Fruit fly (Drosophila melanogaster) whole organism, prepupa: Measurements from ENCODE around the gene CG11964.

Experiments
- Blimp-1 ChIP-seq: fragments of 200-800 bp; sonication (Bioruptor generic); optimal IDR thresholded peaks from 3 replicates; lab custom pipeline; 2017; ENCODE audit warnings: missing biosample characterization, missing genetic modification characterization, mild to moderate bottlenecking, moderate library complexity, missing genetic modification reagents
- CG10631 ChIP-seq: fragments of 200-800 bp; sonication (Bioruptor generic); optimal IDR thresholded peaks from 2 replicates; lab custom pipeline; 2016; ENCODE audit warnings: missing biosample characterization, missing genetic modification characterization
- CG10669 ChIP-seq: fragments of 200-800 bp; sonication (Bioruptor generic); optimal IDR thresholded peaks from 3 replicates; lab custom pipeline; 2018; ENCODE audit warnings: missing biosample characterization, mild to moderate bottlenecking, missing genetic modification characterization, moderate library complexity
- CG11294 ChIP-seq: fragments of 200-800 bp; sonication (Bioruptor generic); IDR thresholded peaks from 2 replicates; pipeline ENCODE4 v1.3.6; 2022; ENCODE audit warnings: missing biosample characterization, missing genetic modification characterization
- CG11762 ChIP-seq: fragments of 200-800 bp; sonication (Bioruptor generic); optimal IDR thresholded peaks from 3 replicates; lab custom pipeline; 2016; ENCODE audit warnings: missing biosample characterization, missing genetic modification characterization; ENCODE audit not compliant: insufficient read depth
- CG15336 ChIP-seq: fragments of 200-800 bp; sonication (Bioruptor generic); IDR thresholded peaks from 2 replicates; pipeline ENCODE4 v1.3.6; 2022; ENCODE audit warnings: missing biosample characterization, missing genetic modification characterization
- CG1621 ChIP-seq: fragments of 200-800 bp; sonication (Bioruptor generic); optimal IDR thresholded peaks from 3 replicates; lab custom pipeline; 2018; ENCODE audit warnings: missing biosample characterization, mild to moderate bottlenecking, missing genetic modification characterization
- CG16779 ChIP-seq: fragments of 200-800 bp; sonication (Bioruptor generic); optimal IDR thresholded peaks from 3 replicates; lab custom pipeline; 2017; ENCODE audit warnings: missing biosample characterization, mild to moderate bottlenecking, missing genetic modification characterization
- CG3032 ChIP-seq: fragments of 200-800 bp; optimal IDR thresholded peaks from 2 replicates; lab custom pipeline; 2019; ENCODE audit warnings: missing biosample characterization, mild to moderate bottlenecking, missing genetic modification characterization, moderate library complexity
- CG31627 ChIP-seq: fragments of 200-800 bp; sonication (Bioruptor generic); optimal IDR thresholded peaks from 3 replicates; lab custom pipeline; 2016; ENCODE audit warnings: missing biosample characterization, missing genetic modification characterization
- CG32006 ChIP-seq: fragments of 200-800 bp; sonication (Bioruptor generic); optimal IDR thresholded peaks from 3 replicates; lab custom pipeline; 2017; ENCODE audit warnings: missing biosample characterization, mild to moderate bottlenecking, missing genetic modification characterization
- CG3919 ChIP-seq: fragments of 200-800 bp; sonication (Bioruptor generic); optimal IDR thresholded peaks from 3 replicates; lab custom pipeline; 2016; ENCODE audit warnings: missing biosample characterization, missing genetic modification characterization
- CG4318 ChIP-seq: fragments of 200-800 bp; sonication (Bioruptor generic); optimal IDR thresholded peaks from 3 replicates; lab custom pipeline; 2017; ENCODE audit warnings: missing biosample characterization, mild to moderate bottlenecking, missing genetic modification characterization
- CG6276 ChIP-seq: fragments of 200-800 bp; sonication (Bioruptor generic); optimal IDR thresholded peaks from 2 replicates; lab custom pipeline; 2017; ENCODE audit warnings: missing biosample characterization, mild to moderate bottlenecking, missing genetic modification characterization
- CG6792 ChIP-seq: fragments of 200-800 bp; sonication (Bioruptor generic); optimal IDR thresholded peaks from 3 replicates; lab custom pipeline; 2016; ENCODE audit warnings: missing biosample characterization, missing genetic modification characterization
- CG6854 ChIP-seq: fragments of 200-800 bp; sonication (Bioruptor generic); optimal IDR thresholded peaks from 2 replicates; lab custom pipeline; 2017; ENCODE audit warnings: missing biosample characterization, mild to moderate bottlenecking, missing genetic modification characterization
- CG7368 ChIP-seq: fragments of 200-800 bp; sonication (Bioruptor generic); optimal IDR thresholded peaks from 3 replicates; lab custom pipeline; 2016; ENCODE audit warnings: missing biosample characterization, missing genetic modification characterization
- CG8119 ChIP-seq: fragments of 200-800 bp; sonication (Bioruptor generic); IDR thresholded peaks from 3 replicates; pipeline ENCODE4 v1.3.6; 2022; ENCODE audit warnings: missing biosample characterization, missing genetic modification characterization
- CG8319 ChIP-seq: fragments of 200-800 bp; sonication (Bioruptor generic); optimal IDR thresholded peaks from 3 replicates; lab custom pipeline; 2016; ENCODE audit warnings: missing biosample characterization, missing genetic modification characterization
- CG8632 ChIP-seq: fragments of 200-800 bp; sonication (Bioruptor generic); optimal IDR thresholded peaks from 3 replicates; lab custom pipeline; 2016; ENCODE audit warnings: missing biosample characterization, missing genetic modification characterization
- CG9139 ChIP-seq: fragments of 200-800 bp; sonication (Bioruptor generic); optimal IDR thresholded peaks from 3 replicates; lab custom pipeline; 2017; ENCODE audit warnings: missing biosample characterization, mild to moderate bottlenecking, missing genetic modification characterization
- Eip78C ChIP-seq: fragments of 200-800 bp; sonication (Bioruptor generic); peaks from one replicate; lab custom pipeline; 2016; ENCODE audit warnings: missing biosample characterization, missing genetic modification characterization
- Eip93F ChIP-seq: fragments of 200-800 bp; sonication (Bioruptor generic); optimal IDR thresholded peaks from 2 replicates; lab custom pipeline; 2016; ENCODE audit warnings: missing biosample characterization, mild to moderate bottlenecking, missing genetic modification characterization
- Ets21C ChIP-seq: fragments of 200-800 bp; sonication (Bioruptor generic); optimal IDR thresholded peaks from 3 replicates; lab custom pipeline; 2016; ENCODE audit warnings: missing biosample characterization, missing genetic modification characterization
- Ets96B ChIP-seq: fragments of 200-800 bp; optimal IDR thresholded peaks from 2 replicates; lab custom pipeline; 2019; ENCODE audit warnings: missing biosample characterization, mild to moderate bottlenecking, missing genetic modification characterization, moderate library complexity
- Hr38 ChIP-seq: sonication (Bioruptor generic); optimal IDR thresholded peaks from 2 replicates; lab custom pipeline; 2016; ENCODE audit warnings: missing biosample characterization, missing genetic modification characterization
- Hr39 ChIP-seq: fragments of 200-800 bp; sonication (Bioruptor generic); optimal IDR thresholded peaks from 2 replicates; lab custom pipeline; 2016; ENCODE audit warnings: missing biosample characterization, missing genetic modification characterization
- Hr4 ChIP-seq: fragments of 200-800 bp; sonication (Bioruptor generic); optimal IDR thresholded peaks from 3 replicates; lab custom pipeline; 2016; ENCODE audit warnings: missing biosample characterization, missing genetic modification characterization
- Lpt ChIP-seq: fragments of 200-800 bp; sonication (Bioruptor generic); optimal IDR thresholded peaks from 3 replicates; lab custom pipeline; 2016; ENCODE audit warnings: missing biosample characterization, missing genetic modification characterization
- Met ChIP-seq: fragments of 200-800 bp; sonication (Bioruptor generic); optimal IDR thresholded peaks from 3 replicates; lab custom pipeline; 2016; ENCODE audit warnings: missing biosample characterization, missing genetic modification characterization
- OdsH ChIP-seq: fragments of 200-800 bp; sonication (Bioruptor generic); optimal IDR thresholded peaks from 3 replicates; lab custom pipeline; 2016; ENCODE audit warnings: missing biosample characterization, missing genetic modification characterization
- Smox ChIP-seq: fragments of 200-800 bp; sonication (Bioruptor generic); optimal IDR thresholded peaks from 3 replicates; lab custom pipeline; 2016; ENCODE audit warnings: missing biosample characterization, missing genetic modification characterization
- Sox15 ChIP-seq: fragments of 200-800 bp; sonication (Bioruptor generic); optimal IDR thresholded peaks from 3 replicates; lab custom pipeline; 2016; ENCODE audit warnings: missing biosample characterization, missing genetic modification characterization
- achi ChIP-seq: fragments of 200-800 bp; sonication (Bioruptor generic); optimal IDR thresholded peaks from 3 replicates; lab custom pipeline; 2016; ENCODE audit warnings: missing biosample characterization, missing genetic modification characterization
- acj6 ChIP-seq: fragments of 200-800 bp; sonication (Bioruptor generic); optimal IDR thresholded peaks from 3 replicates; lab custom pipeline; 2016; ENCODE audit warnings: missing biosample characterization, missing genetic modification characterization
- cyc ChIP-seq: fragments of 200-800 bp; sonication (Bioruptor generic); optimal IDR thresholded peaks from 3 replicates; lab custom pipeline; 2016; ENCODE audit warnings: missing biosample characterization, missing genetic modification characterization
- dsx ChIP-seq: fragments of 200-800 bp; optimal IDR thresholded peaks from 3 replicates; lab custom pipeline; 2019; ENCODE audit warnings: missing biosample characterization, mild to moderate bottlenecking, missing genetic modification characterization, moderate library complexity; ENCODE audit not compliant: poor library complexity, severe bottlenecking
- esn ChIP-seq: fragments of 200-800 bp; sonication (Bioruptor generic); optimal IDR thresholded peaks from 2 replicates; lab custom pipeline; 2016; ENCODE audit warnings: missing biosample characterization, mild to moderate bottlenecking, missing genetic modification characterization, moderate library complexity
- fd59A ChIP-seq: fragments of 200-800 bp; sonication (Bioruptor generic); optimal IDR thresholded peaks from 2 replicates; lab custom pipeline; 2017; ENCODE audit warnings: missing biosample characterization, mild to moderate bottlenecking, missing genetic modification characterization, missing genetic modification reagents
- fd85E ChIP-seq: fragments of 200-800 bp; sonication (Bioruptor generic); optimal IDR thresholded peaks from 3 replicates; lab custom pipeline; 2016; ENCODE audit warnings: missing biosample characterization, missing genetic modification characterization
- pdm3 ChIP-seq: fragments of 200-800 bp; sonication (Bioruptor generic); optimal IDR thresholded peaks from 3 replicates; lab custom pipeline; 2016; ENCODE audit warnings: missing biosample characterization, missing genetic modification characterization
- spab ChIP-seq: fragments of 200-800 bp; sonication (Bioruptor generic); optimal IDR thresholded peaks from 2 replicates; lab custom pipeline; 2017; ENCODE audit warnings: missing biosample characterization, mild to moderate bottlenecking, missing genetic modification characterization, missing genetic modification reagents
- ss ChIP-seq, 2 experiments: fragments of 200-800 bp; sonication (Bioruptor generic); optimal IDR thresholded peaks; 2 replicates in 1 of 2; 3 replicates in 1 of 2; lab custom pipeline; 2017 to 2018; ENCODE audit warnings: mild to moderate bottlenecking in 2 of 2, missing biosample characterization in 2 of 2, missing genetic modification characterization in 2 of 2, moderate library complexity in 1 of 2
- vri ChIP-seq: fragments of 200-800 bp; sonication (Bioruptor generic); optimal IDR thresholded peaks from 3 replicates; lab custom pipeline; 2016; ENCODE audit warnings: missing biosample characterization, mild to moderate bottlenecking, missing genetic modification characterization

Gene CG11964

DNA sequence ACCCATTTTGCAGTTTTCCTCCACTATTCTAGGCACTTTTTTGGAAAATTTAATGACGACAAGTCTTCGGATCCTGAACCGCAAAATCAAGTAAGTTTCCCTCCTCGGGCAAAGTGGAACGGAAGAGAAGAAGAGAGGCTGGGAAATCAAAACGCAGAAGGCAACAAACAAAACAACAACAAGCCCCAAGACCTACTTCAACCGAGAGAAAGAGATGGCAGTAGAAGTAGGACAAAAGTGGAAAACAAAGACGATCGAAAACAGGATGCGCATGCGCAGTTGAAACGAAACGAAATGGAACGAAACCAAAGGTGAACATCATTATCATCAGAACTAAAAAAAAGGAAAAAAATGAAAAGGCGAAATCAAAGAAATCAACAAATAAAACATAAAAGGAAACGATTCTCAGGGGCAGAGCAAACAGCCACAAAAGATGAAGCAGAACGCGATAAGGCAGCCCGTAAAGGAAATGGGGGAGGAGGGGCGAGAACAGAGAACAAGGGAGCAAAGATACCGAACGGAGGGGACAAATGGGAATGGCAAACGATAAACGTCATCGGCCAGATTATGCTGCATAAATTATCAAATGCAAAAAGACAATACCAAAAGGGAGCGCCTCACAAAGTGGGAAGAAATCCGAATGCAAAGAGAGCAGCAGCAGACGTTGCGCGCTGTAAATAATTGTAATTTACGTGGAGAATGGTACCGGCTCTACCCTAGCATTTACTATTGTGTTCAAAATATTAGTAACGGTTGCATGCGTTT is 17.6 kb downstream of the CG11964 start (continued):
- TF ChIP-seq Blimp-1 (GFP tag; lab: Kevin White, UChicago) (no peak), Met (GFP tag; lab: Kevin White, UChicago) (no peak), spab (GFP tag; lab: Kevin White, UChicago) (peak; percentile 78), Hr38 (no peak), CG7368 (GFP tag; lab: Kevin White, UChicago) (no peak), CG11762 (GFP tag; lab: Kevin White, UChicago) (no peak), CG3032 (tag; lab: Kevin White, UChicago) (peak; percentile 53), CG10631 (GFP tag; lab: Kevin White, UChicago) (no peak)

DNA sequence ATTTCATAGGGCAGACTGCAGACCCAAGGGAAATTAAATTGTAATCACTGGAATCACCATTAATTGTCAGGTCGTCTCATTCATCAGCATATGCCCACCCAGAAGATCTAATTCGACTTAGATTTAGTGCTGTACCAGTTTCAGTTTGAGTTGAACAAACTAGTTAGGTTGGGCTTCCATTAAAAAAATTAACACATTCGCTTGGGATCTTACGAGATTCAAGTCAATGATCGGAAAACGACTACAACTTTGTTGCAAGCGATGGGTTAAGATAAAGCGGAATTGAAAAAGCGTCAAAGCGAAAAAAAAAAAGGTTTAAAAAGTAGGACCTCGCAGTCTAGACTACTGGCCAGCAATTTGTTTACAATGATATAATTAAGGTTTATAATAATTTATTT is 18.3 kb downstream of the CG11964 start:
- peak; percentile 97 for TF ChIP-seq dsx (GFP tag; lab: Kevin White, UChicago)
- TF ChIP-seq CG11294 (GFP tag; lab: Robert Waterston, UW) = no peak
- no peak for TF ChIP-seq CG3032 (tag; lab: Kevin White, UChicago)

dm6 chr3R:8925924-8926553 is 18.8 kb downstream of the CG11964 start:
- TF ChIP-seq fd59A (GFP tag; lab: Kevin White, UChicago) (peak; percentile 89), Lpt (GFP tag; lab: Kevin White, UChicago) (peak; percentile 96), CG6854 (peak; percentile 96), CG11294 (GFP tag; lab: Robert Waterston, UW) (peak; percentile 52; the same call in 1 of the 2 replicates), Hr39 (peak; percentile 95), cyc (GFP tag; lab: Kevin White, UChicago) (peak; percentile 97), CG3919 (peak; percentile 94), CG6276 (GFP tag; lab: Kevin White, UChicago) (peak; percentile 74), fd85E (GFP tag; lab: Kevin White, UChicago) (peak; percentile 93), Blimp-1 (GFP tag; lab: Kevin White, UChicago) (peak; percentile 87), CG8632 (peak; percentile 82), CG16779 (tag; lab: Kevin White, UChicago) (peak; percentile 75), CG3032 (tag; lab: Kevin White, UChicago) (peak; percentile 94), pdm3 (GFP tag; lab: Kevin White, UChicago) (peak; percentile 89), Ets96B (tag; lab: Kevin White, UChicago) (peak; percentile 94), OdsH (peak; percentile 90), CG15336 (peak; percentile 83), achi (peak; percentile 90), Smox (peak; percentile 93), CG31627 (GFP tag; lab: Kevin White, UChicago) (peak; percentile 92), CG32006 (GFP tag; lab: Kevin White, UChicago) (peak; percentile 80), spab (GFP tag; lab: Kevin White, UChicago) (peak; percentile 96), Eip93F (GFP tag; lab: Kevin White, UChicago) (peak; percentile 79), Hr38 (no peak), CG8319 (GFP tag; lab: Kevin White, UChicago) (peak; percentile 78), esn (peak; percentile 95), Eip78C (peak; percentile 97), Ets21C (GFP tag; lab: Kevin White, UChicago) (peak; percentile 92), CG4318 (peak; percentile 70), ss (GFP tag; optimal IDR thresholded peaks at IDR 0.05; lab: Kevin White, UChicago) (peak; percentile 79 to 92), CG6792 (GFP tag; lab: Kevin White, UChicago) (peak; percentile 91), CG9139 (GFP tag; lab: Kevin White, UChicago) (peak; percentile 94), CG1621 (tag; lab: Kevin White, UChicago) (peak; percentile 92), vri (GFP tag; lab: Kevin White, UChicago) (peak; percentile 90), CG10631 (GFP tag; lab: Kevin White, UChicago) (peak; percentile 86), acj6 (peak; percentile 91), Sox15 (peak; percentile 78), CG8119 (peak; percentile 82), Hr4 (GFP tag; lab: Kevin White, UChicago) (peak; percentile 80), CG10669 (GFP tag; lab: Kevin White, UChicago) (peak; percentile 98)
